Worm (Caenorhabditis elegans): ENCODE data around the gene F09E5.14.
A peak's percentile ranks its signal among the peaks of the same experiment; 100 is the strongest.

The F09E5.14 gene

ce11 chrII:5353642-5354041, 9.0 kb upstream of the F09E5.14 start (continued):
- no peak for TF ChIP-seq attf-4 (tag; optimal IDR thresholded peaks at IDR 0.05)
- TF ChIP-seq F26F4.8 (GFP tag; conservative IDR thresholded peaks at IDR 0.05), result peak; percentile 89
- peak; percentile 33 for TF ChIP-seq unc-130 (GFP tag; optimal IDR thresholded peaks at IDR 0.05)
- TF ChIP-seq Y75B8A.6 (GFP tag; IDR thresholded peaks at IDR 0.05), result peak; percentile 93
- peak; percentile 69 for TF ChIP-seq nhr-102 (tag; optimal IDR thresholded peaks at IDR 0.05)
- TF ChIP-seq lin-1 (GFP tag; IDR thresholded peaks at IDR 0.05), result peak; percentile 73; the same call in 1 of the 2 replicates
- TF ChIP-seq zip-11 (GFP tag; IDR thresholded peaks at IDR 0.05), result peak; percentile 76
- peak; percentile 97 for TF ChIP-seq dmd-8 (GFP tag; IDR thresholded peaks at IDR 0.05)
- TF ChIP-seq snpc-1.2 (GFP tag; IDR thresholded peaks at IDR 0.05), result peak; percentile 83
- no peak for TF ChIP-seq dpl-1 (GFP tag; optimal IDR thresholded peaks at IDR 0.05)
- TF ChIP-seq nhr-76 (tag; optimal IDR thresholded peaks at IDR 0.05), result no peak
- TF ChIP-seq arid-1 (GFP tag; conservative IDR thresholded peaks at IDR 0.05), result peak; percentile 96
- peak; percentile 86; the same call in 1 of the 2 replicates for TF ChIP-seq F44E2.7 (GFP tag; IDR thresholded peaks at IDR 0.05)
- TF ChIP-seq egl-43 (GFP tag; IDR thresholded peaks at IDR 0.05), result peak; percentile 86
- peak; percentile 78 for TF ChIP-seq tra-1 (GFP tag; IDR thresholded peaks at IDR 0.05)
- TF ChIP-seq D1046.2 (GFP tag; IDR thresholded peaks at IDR 0.05), result peak; percentile 87
- peak; percentile 60; the same call in 1 of the 2 replicates for TF ChIP-seq Y48G9A.11 (GFP tag; IDR thresholded peaks at IDR 0.05)
- peak; percentile 38 for TF ChIP-seq rbr-2 (tag; optimal IDR thresholded peaks at IDR 0.05)
- TF ChIP-seq mep-1 (tag; optimal IDR thresholded peaks at IDR 0.05), result no peak
- no peak for TF ChIP-seq nhr-28 (tag; optimal IDR thresholded peaks at IDR 0.05)
- peak; percentile 68; the same call in 1 of the 2 replicates for TF ChIP-seq php-3 (GFP tag; IDR thresholded peaks at IDR 0.05)
- TF ChIP-seq F49E8.2 (tag; optimal IDR thresholded peaks at IDR 0.05; ENCODE audit: borderline replicate concordance), result peak; percentile 24
- peak in 1 of 2 experiments; percentile 62 for TF ChIP-seq hif-1 (tag; optimal IDR thresholded peaks at IDR 0.05)
- peak; percentile 61 for TF ChIP-seq mdt-29 (GFP tag; IDR thresholded peaks at IDR 0.05)
- peak; percentile 61 for TF ChIP-seq duxl-1 (tag; optimal IDR thresholded peaks at IDR 0.05; ENCODE audit: poor library complexity)
- no peak for TF ChIP-seq nhr-6 (tag; optimal IDR thresholded peaks at IDR 0.05)
- peak; percentile 91 for TF ChIP-seq nhr-111 (GFP tag; optimal IDR thresholded peaks at IDR 0.05)
- peak; percentile 98 for TF ChIP-seq lim-7 (GFP tag; IDR thresholded peaks at IDR 0.05)
- peak; percentile 20 for TF ChIP-seq F10B5.3 (tag; optimal IDR thresholded peaks at IDR 0.05)
- TF ChIP-seq ztf-7 (tag; optimal IDR thresholded peaks at IDR 0.05), result peak; percentile 9
- TF ChIP-seq pha-4 (GFP tag; IDR thresholded peaks at IDR 0.05), result peak; percentile 88
- TF ChIP-seq pha-4 (tag; optimal IDR thresholded peaks at IDR 0.05), result no peak
- peak; percentile 65; the same call in 1 of the 2 replicates for TF ChIP-seq lin-29 (GFP tag; IDR thresholded peaks at IDR 0.05)
- no peak for TF ChIP-seq egl-27 (tag; optimal IDR thresholded peaks at IDR 0.05)
- TF ChIP-seq nhr-41 (GFP tag; IDR thresholded peaks at IDR 0.05), result peak; percentile 81
- peak; percentile 75 for TF ChIP-seq saeg-2 (GFP tag; IDR thresholded peaks at IDR 0.05)
- TF ChIP-seq Y5F2A.4 (GFP tag; optimal IDR thresholded peaks at IDR 0.05), result peak; percentile 86
- TF ChIP-seq daf-16 (GFP tag; optimal IDR thresholded peaks at IDR 0.05), result peak; percentile 36 to 80
- peak; percentile 18 for TF ChIP-seq daf-16 (tag; optimal IDR thresholded peaks at IDR 0.05)
- peak; percentile 71 for TF ChIP-seq mes-2 (tag; optimal IDR thresholded peaks at IDR 0.05; ENCODE audit: poor library complexity, severe bottlenecking)
- TF ChIP-seq zfp-3 (GFP tag; conservative IDR thresholded peaks at IDR 0.05), result peak; percentile 67; the same call in 1 of the 2 replicates
- TF ChIP-seq aly-2 (tag; optimal IDR thresholded peaks at IDR 0.05), result no peak
- no peak for TF ChIP-seq zag-1 (tag; optimal IDR thresholded peaks at IDR 0.05)

Data from whole organism, L4 larva.